Worm (Caenorhabditis elegans): ENCODE data around the gene C52E4.12.

C52E4.12 gene

ce11 chrV:11993706-11994345 is 2.1 kb upstream of the C52E4.12 start, which contains the start of the genes cyl-1 and C52E4.7 (continued):
- TF ChIP-seq sox-4 (tag; optimal IDR thresholded peaks at IDR 0.05) (no peak), fos-1 (tag; optimal IDR thresholded peaks at IDR 0.05) (no peak), zag-1 (tag; optimal IDR thresholded peaks at IDR 0.05) (no peak), rnt-1 (tag; optimal IDR thresholded peaks at IDR 0.05) (peak; percentile 26), elt-2 (tag; optimal IDR thresholded peaks at IDR 0.05) (no peak), nhr-19 (GFP tag; conservative IDR thresholded peaks at IDR 0.05) (0 out of 2 replicates have a peak, but pooled peaks have one; percentile 3), zip-4 (GFP tag; optimal IDR thresholded peaks at IDR 0.05) (no peak), lin-15B (tag; optimal IDR thresholded peaks at IDR 0.05) (peak; percentile 57), jun-1 (tag; optimal IDR thresholded peaks at IDR 0.05) (no peak), sup-37 (GFP tag; optimal IDR thresholded peaks at IDR 0.05) (no peak), snu-23 (GFP tag; optimal IDR thresholded peaks at IDR 0.05) (peak; percentile 63), lsy-2 (tag; optimal IDR thresholded peaks at IDR 0.05) (peak; percentile 54 to 86), aly-2 (tag; optimal IDR thresholded peaks at IDR 0.05) (no peak), Y116A8C.19 (tag; optimal IDR thresholded peaks at IDR 0.05; ENCODE audit: borderline replicate concordance) (no peak), mab-9 (GFP tag; IDR thresholded peaks at IDR 0.05) (no peak), isw-1 (GFP tag; IDR thresholded peaks at IDR 0.05) (no peak; the same call in 1 of the 2 replicates), lir-3 (tag; optimal IDR thresholded peaks at IDR 0.05; ENCODE audit: poor library complexity) (no peak), ceh-63 (GFP tag; optimal IDR thresholded peaks at IDR 0.05) (no peak), irx-1 (tag; optimal IDR thresholded peaks at IDR 0.05) (no peak), nhr-12 (tag; optimal IDR thresholded peaks at IDR 0.05) (no peak), unc-86 (tag; optimal IDR thresholded peaks at IDR 0.05) (no peak), lin-35 (GFP tag; optimal IDR thresholded peaks at IDR 0.05) (peak; percentile 69 to 81), efl-3 (GFP tag; optimal IDR thresholded peaks at IDR 0.05) (no peak), snpc-4 (tag; optimal IDR thresholded peaks at IDR 0.05) (peak; percentile 59), hlh-17 (GFP tag; optimal IDR thresholded peaks at IDR 0.05; ENCODE audit: borderline replicate concordance) (no peak), unc-130 (tag; optimal IDR thresholded peaks at IDR 0.05) (peak; percentile 41), nhr-76 (tag; optimal IDR thresholded peaks at IDR 0.05) (no peak), grh-1 (GFP tag; IDR thresholded peaks at IDR 0.05) (no peak), nhr-85 (tag) (peak; percentile 42), dpl-1 (GFP tag; optimal IDR thresholded peaks at IDR 0.05) (peak; percentile 46 to 73 (median 61)), mep-1 (tag; optimal IDR thresholded peaks at IDR 0.05) (peak; percentile 80), nhr-20 (tag; optimal IDR thresholded peaks at IDR 0.05) (peak; percentile 52), nhr-90 (tag; optimal IDR thresholded peaks at IDR 0.05; ENCODE audit: poor library complexity) (no peak), lin-13 (GFP tag; optimal IDR thresholded peaks at IDR 0.05) (peak; percentile 46), dsc-1 (tag; optimal IDR thresholded peaks at IDR 0.05) (no peak), efl-1 (optimal IDR thresholded peaks at IDR 0.05) (peak; percentile 71 to 74), efl-1 (GFP tag; optimal IDR thresholded peaks at IDR 0.05 in 1 of 2) (peak; percentile 65 to 87), fkh-4 (tag; optimal IDR thresholded peaks at IDR 0.05; ENCODE audit: borderline replicate concordance) (no peak), ces-1 (GFP tag; optimal IDR thresholded peaks at IDR 0.05) (no peak)

ce11 chrV:11997403-11997802 is 1.4 kb downstream of the C52E4.12 start:
- TF ChIP-seq egl-13 (tag; optimal IDR thresholded peaks at IDR 0.05), result peak; percentile 50
- no peak for TF ChIP-seq unc-62 (GFP tag; optimal IDR thresholded peaks at IDR 0.05)
- TF ChIP-seq sox-4 (tag; optimal IDR thresholded peaks at IDR 0.05), result no peak
- TF ChIP-seq lsy-2 (tag; optimal IDR thresholded peaks at IDR 0.05), result no peak
- no peak for TF ChIP-seq nhr-84 (tag; optimal IDR thresholded peaks at IDR 0.05)
- TF ChIP-seq irx-1 (tag; optimal IDR thresholded peaks at IDR 0.05), result no peak
